Worm (Caenorhabditis elegans) whole organism, L2 larva: ENCODE results near the gene srd-2.
A peak's percentile ranks its signal among the peaks of the same experiment; 100 is the strongest.

Experiments used
- C34F6.9 ChIP-seq: fragments of 150-350 bp; optimal IDR thresholded peaks from 2 replicates; lab custom pipeline; 2014; ENCODE audit warnings: missing biosample characterization, missing genetic modification characterization
- R02D3.7 ChIP-seq: fragments of 150-350 bp; optimal IDR thresholded peaks from 2 replicates; lab custom pipeline; 2014; ENCODE audit warnings: missing biosample characterization, missing genetic modification characterization
- Y55F3AM.14 ChIP-seq: fragments of 200-800 bp; sonication (Bioruptor generic); optimal IDR thresholded peaks from 2 replicates; lab custom pipeline; 2018; ENCODE audit warnings: mild to moderate bottlenecking, missing genetic modification characterization, missing compliant biosample characterization
- ZK546.5 ChIP-seq: sonication (generic microtip); optimal IDR thresholded peaks from 2 replicates; lab custom pipeline; 2017; ENCODE audit warnings: missing biosample characterization, missing genetic modification characterization
- blmp-1 ChIP-seq: sonication (generic microtip); optimal IDR thresholded peaks from 2 replicates; lab custom pipeline; 2017; ENCODE audit warnings: missing genetic modification characterization, mild to moderate bottlenecking, missing compliant biosample characterization, antibody characterized with exemption, moderate library complexity; ENCODE audit not compliant: insufficient read depth
- ceh-16 ChIP-seq: fragments of 150-350 bp; optimal IDR thresholded peaks from 2 replicates; lab custom pipeline; 2014; ENCODE audit warnings: missing biosample characterization, missing genetic modification characterization
- crh-2 ChIP-seq: sonication (generic microtip); optimal IDR thresholded peaks from 2 replicates; lab custom pipeline; 2017; ENCODE audit warnings: missing biosample characterization, missing genetic modification characterization
- dmd-4 ChIP-seq: sonication (generic microtip); optimal IDR thresholded peaks from 2 replicates; lab custom pipeline; 2017; ENCODE audit warnings: missing biosample characterization, missing genetic modification characterization
- egl-27 ChIP-seq: sonication (generic microtip); optimal IDR thresholded peaks from 3 replicates; lab custom pipeline; 2017; ENCODE audit warnings: missing biosample characterization, missing genetic modification reagents, missing genetic modification characterization
- elt-1 ChIP-seq: fragments of 150-350 bp; optimal IDR thresholded peaks from 2 replicates; lab custom pipeline; 2014; ENCODE audit warnings: missing biosample characterization, missing genetic modification characterization
- elt-3 ChIP-seq: sonication (generic microtip); optimal IDR thresholded peaks from 2 replicates; lab custom pipeline; 2017; ENCODE audit warnings: missing biosample characterization, missing genetic modification characterization
- fos-1 ChIP-seq: fragments of 150-350 bp; optimal IDR thresholded peaks from 2 replicates; lab custom pipeline; 2014; ENCODE audit warnings: missing biosample characterization, missing genetic modification characterization
- gmeb-1 ChIP-seq: fragments of 150-350 bp; optimal IDR thresholded peaks from 2 replicates; lab custom pipeline; 2014; ENCODE audit warnings: missing biosample characterization, missing genetic modification characterization
- lin-11 ChIP-seq: fragments of 150-350 bp; sonication (generic microtip); optimal IDR thresholded peaks from 2 replicates; lab custom pipeline; 2014; ENCODE audit warnings: missing biosample characterization, missing genetic modification characterization, inconsistent platforms, mixed read lengths
- lin-13 ChIP-seq: fragments of 150-350 bp; optimal IDR thresholded peaks from 2 replicates; lab custom pipeline; 2014; ENCODE audit warnings: missing biosample characterization, missing genetic modification reagents, missing genetic modification characterization
- lin-39 ChIP-seq: fragments of 150-350 bp; optimal IDR thresholded peaks from 2 replicates; lab custom pipeline; 2014; ENCODE audit warnings: missing biosample characterization, missing genetic modification reagents, missing genetic modification characterization
- lsy-2 ChIP-seq, 2 experiments: fragments of 150-350 bp in 1 of 2; sonication (generic microtip) in 1 of 2; optimal IDR thresholded peaks; 2 replicates each; lab custom pipeline; 2014 to 2017; ENCODE audit warnings: missing biosample characterization in 2 of 2, missing genetic modification characterization in 2 of 2
- mab-5 ChIP-seq: fragments of 150-350 bp; optimal IDR thresholded peaks from 2 replicates; lab custom pipeline; 2014; ENCODE audit warnings: missing biosample characterization, missing genetic modification characterization
- mbf-1 ChIP-seq: sonication (generic microtip); optimal IDR thresholded peaks from 2 replicates; lab custom pipeline; 2017; ENCODE audit warnings: missing biosample characterization, missing genetic modification characterization
- mdl-1 ChIP-seq, 2 experiments: fragments of 150-350 bp in 1 of 2; sonication (generic microtip) in 1 of 2; optimal IDR thresholded peaks; 2 replicates each; lab custom pipeline; 2017; ENCODE audit warnings: missing biosample characterization in 2 of 2, missing genetic modification characterization in 2 of 2
- nhr-10 ChIP-seq: sonication (generic microtip); optimal IDR thresholded peaks from 2 replicates; lab custom pipeline; 2017; ENCODE audit warnings: missing biosample characterization, missing genetic modification characterization
- nhr-11 ChIP-seq: fragments of 150-350 bp; optimal IDR thresholded peaks from 2 replicates; lab custom pipeline; 2014; ENCODE audit warnings: missing biosample characterization, missing genetic modification characterization
- nhr-129 ChIP-seq: fragments of 150-350 bp; optimal IDR thresholded peaks from 2 replicates; lab custom pipeline; 2014; ENCODE audit warnings: missing biosample characterization, missing genetic modification characterization
- nhr-21 ChIP-seq: fragments of 150-350 bp; optimal IDR thresholded peaks from 2 replicates; lab custom pipeline; 2014; ENCODE audit warnings: missing biosample characterization, missing genetic modification characterization
- nhr-23 ChIP-seq: fragments of 150-350 bp; optimal IDR thresholded peaks from 2 replicates; lab custom pipeline; 2014; ENCODE audit warnings: missing biosample characterization, missing genetic modification reagents, missing genetic modification characterization
- nhr-25 ChIP-seq: fragments of 150-350 bp; sonication (generic microtip); optimal IDR thresholded peaks from 3 replicates; lab custom pipeline; 2014; ENCODE audit warnings: missing biosample characterization, missing genetic modification characterization
- nhr-6 ChIP-seq: fragments of 150-350 bp; optimal IDR thresholded peaks from 2 replicates; lab custom pipeline; 2014; ENCODE audit warnings: missing biosample characterization, missing genetic modification characterization
- nhr-77 ChIP-seq: fragments of 150-350 bp; optimal IDR thresholded peaks from 2 replicates; lab custom pipeline; 2014; ENCODE audit warnings: missing biosample characterization, missing genetic modification characterization
- sem-4 ChIP-seq: fragments of 150-350 bp; optimal IDR thresholded peaks from 2 replicates; lab custom pipeline; 2014; ENCODE audit warnings: missing biosample characterization, missing genetic modification reagents, missing genetic modification characterization
- sma-3 ChIP-seq: sonication (generic microtip); optimal IDR thresholded peaks from 2 replicates; lab custom pipeline; 2016; ENCODE audit warnings: missing genetic modification reagents, missing genetic modification characterization, missing compliant biosample characterization
- sma-9 ChIP-seq, 2 experiments: fragments of 150-350 bp in 1 of 2; sonication (generic microtip) in 1 of 2; optimal IDR thresholded peaks; 2 replicates each; lab custom pipeline; 2014 to 2016; ENCODE audit warnings: missing genetic modification characterization in 2 of 2, mild to moderate bottlenecking in 1 of 2, missing biosample characterization in 1 of 2, missing compliant biosample characterization in 1 of 2, missing genetic modification reagents in 1 of 2, moderate library complexity in 1 of 2
- snpc-4 ChIP-seq: fragments of 150-350 bp; optimal IDR thresholded peaks from 2 replicates; lab custom pipeline; 2014; ENCODE audit warnings: missing biosample characterization, missing genetic modification characterization
- unc-55 ChIP-seq: fragments of 150-350 bp; sonication (generic microtip); optimal IDR thresholded peaks from 3 replicates; lab custom pipeline; 2014; ENCODE audit warnings: missing biosample characterization, missing genetic modification reagents, missing genetic modification characterization
- unc-62 ChIP-seq: fragments of 150-350 bp; optimal IDR thresholded peaks from 2 replicates; lab custom pipeline; 2014; ENCODE audit warnings: missing biosample characterization, missing genetic modification reagents, missing genetic modification characterization
- zag-1 ChIP-seq: fragments of 150-350 bp; optimal IDR thresholded peaks from 2 replicates; lab custom pipeline; 2014; ENCODE audit warnings: missing biosample characterization, missing genetic modification characterization
- ztf-1 ChIP-seq: fragments of 200-800 bp; sonication (Bioruptor generic); conservative IDR thresholded peaks from 2 replicates; pipeline ENCODE4 v1.3.6; 2022; ENCODE audit warnings: missing genetic modification characterization, missing compliant biosample characterization
- ztf-11 ChIP-seq: sonication (generic microtip); optimal IDR thresholded peaks from 2 replicates; lab custom pipeline; 2017; ENCODE audit warnings: missing biosample characterization, missing genetic modification characterization
- ztf-4 ChIP-seq: fragments of 150-350 bp; optimal IDR thresholded peaks from 2 replicates; lab custom pipeline; 2014; ENCODE audit warnings: missing biosample characterization, missing genetic modification characterization

The srd-2 gene

DNA sequence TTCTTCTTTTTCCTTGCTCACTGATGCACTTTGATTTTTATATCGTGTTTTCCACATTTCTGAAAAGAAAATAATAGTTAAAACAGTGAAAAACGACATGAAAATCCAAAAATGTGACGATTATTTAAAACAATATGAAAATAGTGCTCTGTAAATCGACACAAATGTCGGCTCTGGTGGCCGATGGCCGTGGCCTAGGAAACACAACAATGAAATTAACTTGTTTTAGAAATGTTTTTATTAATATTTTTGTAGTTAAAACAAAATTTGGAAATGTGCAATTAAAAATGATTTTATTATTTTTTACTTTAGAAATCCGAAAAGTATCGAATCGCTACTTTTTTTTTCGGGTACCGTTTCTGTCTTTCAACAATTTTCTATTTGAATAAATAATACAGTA is 13.1 kb upstream of the srd-2 start, which contains the start of gene arv-1 (continued):
- TF ChIP-seq ztf-1 (GFP tag; lab: Robert Waterston, UW) (no peak), nhr-11 (tag; lab: Kevin White, UChicago) (no peak), R02D3.7 (tag; lab: Kevin White, UChicago) (peak; percentile 79), nhr-23 (tag; lab: Kevin White, UChicago) (no peak), egl-27 (no peak), ZK546.5 (tag; lab: Kevin White, UChicago) (no peak), ceh-16 (tag; lab: Kevin White, UChicago) (no peak), mdl-1 (tag; optimal IDR thresholded peaks at IDR 0.05; lab: Kevin White, UChicago) (no peak), nhr-21 (tag; lab: Kevin White, UChicago) (peak; percentile 27), nhr-10 (tag; lab: Kevin White, UChicago) (no peak), snpc-4 (tag; lab: Kevin White, UChicago) (no peak), Y55F3AM.14 (GFP tag; lab: Kevin White, UChicago) (no peak), lin-39 (no peak), sem-4 (tag; lab: Kevin White, UChicago) (no peak), C34F6.9 (peak; percentile 67), nhr-77 (tag; lab: Kevin White, UChicago) (no peak)
- TF ChIP-seq, all 48 proteins: peak for 14

DNA sequence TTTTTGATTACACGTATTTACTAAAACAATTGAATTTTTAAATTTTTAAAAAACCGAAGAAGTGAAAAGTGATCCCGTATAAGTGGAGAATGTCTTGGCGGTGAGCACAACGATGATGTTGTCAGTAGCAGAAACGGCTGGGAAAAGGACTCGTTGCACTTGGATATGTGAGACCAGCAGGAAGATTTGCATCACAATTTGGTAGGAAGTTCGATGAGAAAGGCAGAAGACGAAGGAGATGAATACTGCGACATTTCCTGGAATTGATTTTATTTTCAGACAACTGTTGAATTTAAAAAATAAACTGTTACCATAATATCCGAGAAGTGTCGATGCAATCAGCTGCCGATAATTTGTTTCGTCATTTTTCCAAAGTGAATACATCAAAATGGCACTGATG is 12.2 kb upstream of the srd-2 start, which contains the start of gene R05H5.4:
R05H5.4 (minus strand) TSS at position 101 of the 400 bp plus-strand sequence.
- no peak for TF ChIP-seq ztf-4 (tag; lab: Kevin White, UChicago)

DNA sequence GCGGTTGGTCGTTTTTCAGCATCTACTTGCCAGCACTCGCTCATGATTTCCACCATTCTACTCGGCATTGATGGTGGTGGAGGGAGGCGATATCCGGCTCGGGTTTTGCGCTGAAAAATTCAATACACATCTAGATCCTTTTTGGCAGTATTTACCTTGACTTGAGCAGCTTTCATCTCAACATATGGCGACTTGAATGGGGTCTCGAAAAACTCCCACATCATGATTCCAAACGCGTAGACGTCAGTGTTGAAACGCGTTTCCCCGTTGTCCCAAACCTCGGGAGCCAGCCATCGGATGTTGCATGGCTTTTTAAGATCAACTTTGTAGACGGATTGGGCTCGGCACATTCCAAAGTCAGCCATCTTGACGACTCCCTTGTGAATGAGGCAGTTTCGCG is 10.8 kb upstream of the srd-2 start:
- TF ChIP-seq crh-2 (tag; lab: Kevin White, UChicago) (no peak), ztf-11 (no peak), elt-1 (tag; lab: Kevin White, UChicago) (no peak), sma-3 (GFP tag; lab: Kevin White, UChicago) (no peak), sma-9 (GFP tag; optimal IDR thresholded peaks at IDR 0.05; lab: Kevin White, UChicago) (no peak), sma-9 (tag; optimal IDR thresholded peaks at IDR 0.05; lab: Kevin White, UChicago) (no peak), gmeb-1 (tag; lab: Kevin White, UChicago) (no peak), lsy-2 (tag; optimal IDR thresholded peaks at IDR 0.05; lab: Kevin White, UChicago) (no peak), C34F6.9 (no peak), lin-11 (tag; lab: Kevin White, UChicago) (no peak), R02D3.7 (tag; lab: Kevin White, UChicago) (no peak), unc-62 (GFP tag; lab: Kevin White, UChicago) (no peak)

DNA sequence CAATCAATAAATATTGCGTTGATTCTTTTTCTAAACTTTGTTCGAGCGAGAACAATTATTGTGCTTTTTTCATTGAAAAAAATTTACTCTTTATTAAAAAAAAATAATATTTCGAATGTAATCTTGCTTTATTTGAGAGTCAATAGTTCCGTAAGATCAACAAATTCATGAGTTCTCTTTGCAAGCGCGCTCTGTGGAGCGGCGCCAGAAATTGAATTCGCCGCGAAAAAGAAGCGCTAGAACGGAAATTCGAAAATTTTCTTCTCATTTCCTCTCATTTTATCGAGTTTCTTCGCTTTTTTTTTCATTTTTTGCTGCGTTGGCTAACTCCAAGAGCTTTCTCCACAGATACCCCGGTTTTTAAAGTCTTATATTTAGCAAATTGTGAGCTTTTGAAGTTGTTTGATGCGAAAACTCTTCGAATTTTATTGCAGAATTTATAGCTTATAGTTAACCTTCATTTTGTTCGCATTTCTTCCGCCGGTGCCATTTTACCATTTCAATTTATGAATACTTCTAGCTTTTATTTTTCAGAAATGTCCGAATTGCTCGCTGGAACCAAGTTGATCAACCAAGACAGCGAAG is 9.5 kb upstream of the srd-2 start, which contains the start of gene R05H5.3:
R05H5.3 (plus strand) TSS at position 535 of the 585 bp plus-strand sequence.
- no peak for TF ChIP-seq elt-3 (tag; lab: Kevin White, UChicago)
- TF ChIP-seq gmeb-1 (tag; lab: Kevin White, UChicago), result peak; percentile 74
- TF ChIP-seq nhr-6 (tag; lab: Kevin White, UChicago), result no peak
- no peak for TF ChIP-seq egl-27
- TF ChIP-seq snpc-4 (tag; lab: Kevin White, UChicago), result no peak
- TF ChIP-seq lin-13, result peak; percentile 54
- TF ChIP-seq blmp-1 (tag; lab: Kevin White, UChicago), result no peak
- TF ChIP-seq sma-9 (GFP tag; optimal IDR thresholded peaks at IDR 0.05; lab: Kevin White, UChicago), result peak; percentile 30
- no peak for TF ChIP-seq sma-9 (tag; optimal IDR thresholded peaks at IDR 0.05; lab: Kevin White, UChicago)
- no peak for TF ChIP-seq mdl-1 (tag; optimal IDR thresholded peaks at IDR 0.05; lab: Kevin White, UChicago)
- TF ChIP-seq dmd-4 (tag; lab: Kevin White, UChicago), result no peak
- TF ChIP-seq ztf-4 (tag; lab: Kevin White, UChicago), result no peak
- TF ChIP-seq crh-2 (tag; lab: Kevin White, UChicago), result peak; percentile 39
- TF ChIP-seq C34F6.9, result peak; percentile 69
- no peak for TF ChIP-seq ceh-16 (tag; lab: Kevin White, UChicago)
- no peak for TF ChIP-seq mbf-1 (tag; lab: Kevin White, UChicago)
- TF ChIP-seq ZK546.5 (tag; lab: Kevin White, UChicago), result no peak
- peak; percentile 34 for TF ChIP-seq zag-1 (tag; lab: Kevin White, UChicago)
- TF ChIP-seq mab-5 (tag; lab: Kevin White, UChicago), result no peak
- no peak for TF ChIP-seq nhr-25 (tag; lab: Kevin White, UChicago)
- TF ChIP-seq fos-1, result peak; percentile 29
- TF ChIP-seq unc-55 (GFP tag; lab: Kevin White, UChicago), result peak; percentile 87
- TF ChIP-seq nhr-77 (tag; lab: Kevin White, UChicago), result no peak
- peak in 1 of 2 experiments; percentile 78 for TF ChIP-seq lsy-2 (tag; optimal IDR thresholded peaks at IDR 0.05; lab: Kevin White, UChicago)
- no peak for TF ChIP-seq unc-62 (GFP tag; lab: Kevin White, UChicago)
- TF ChIP-seq nhr-129 (tag; lab: Kevin White, UChicago), result peak; percentile 69
- TF ChIP-seq sma-3 (GFP tag; lab: Kevin White, UChicago), result peak; percentile 27
- no peak for TF ChIP-seq elt-1 (tag; lab: Kevin White, UChicago)
